Fruit fly (Drosophila melanogaster): ENCODE measurements around the gene Fbp1.

DNA sequence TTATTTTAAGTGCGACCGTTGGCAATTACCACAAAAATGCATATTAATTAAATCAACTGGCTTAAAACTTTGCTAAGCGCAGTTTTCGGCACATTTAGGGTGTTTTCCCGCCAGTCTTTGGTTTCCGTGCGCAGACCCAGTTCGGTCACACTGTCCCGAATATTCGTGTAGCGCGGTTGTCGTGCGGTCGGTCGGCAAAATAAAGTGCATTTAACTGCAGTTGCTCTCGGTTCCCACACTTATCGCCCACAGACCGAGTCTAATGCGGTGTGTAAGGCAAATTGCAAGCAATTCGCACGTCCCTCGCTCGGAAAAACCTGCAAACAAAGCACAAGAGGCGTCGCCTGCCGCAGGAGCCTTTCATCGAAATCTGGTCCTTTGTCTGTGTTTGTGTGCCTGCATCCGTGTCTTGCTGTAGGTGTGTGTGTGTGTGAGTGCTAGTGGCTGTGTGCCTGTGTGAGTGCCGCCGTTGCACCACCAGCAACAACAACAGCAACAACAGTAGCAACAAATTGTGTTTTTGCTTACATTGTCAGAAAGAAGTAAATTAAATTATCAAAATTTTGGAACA lies 44.7 kb downstream of the Fbp1 start, which contains the start of the genes CG13484 and Frl:
- TF ChIP-seq EcR (GFP tag; optimal IDR thresholded peaks at IDR 0.05) = peak; percentile 60
- peak; percentile 28 for TF ChIP-seq CG13204 (GFP tag; optimal IDR thresholded peaks at IDR 0.05)
- no peak for TF ChIP-seq CG14655 (GFP tag; optimal IDR thresholded peaks at IDR 0.05)
- no peak for TF ChIP-seq CG15710 (tag; optimal IDR thresholded peaks at IDR 0.05)
- peak; percentile 18 for TF ChIP-seq CG8301 (tag; optimal IDR thresholded peaks at IDR 0.05)
- TF ChIP-seq CG4496 (GFP tag; IDR thresholded peaks at IDR 0.05) = peak; percentile 65; the same call in 2 of the 3 replicates

Data from whole organism, pupa.